Fruit fly (Drosophila melanogaster) whole organism, embryonic: ENCODE measurements around the gene CG11672.

Source experiments
- Asciz ChIP-seq: fragments of 200-800 bp; sonication (Bioruptor generic); optimal IDR thresholded peaks from 2 replicates; lab custom pipeline; 2017; ENCODE audit warnings: missing biosample characterization, mild to moderate bottlenecking, missing genetic modification characterization, missing genetic modification reagents
- B-H2 ChIP-seq: fragments of 200-800 bp; sonication (Bioruptor generic); optimal IDR thresholded peaks from 2 replicates; lab custom pipeline; 2018; ENCODE audit warnings: missing biosample characterization, mild to moderate bottlenecking, missing genetic modification characterization
- CG10431 ChIP-seq: fragments of 200-800 bp; sonication (Bioruptor generic); optimal IDR thresholded peaks from 3 replicates; lab custom pipeline; 2018; ENCODE audit warnings: missing biosample characterization, mild to moderate bottlenecking, missing genetic modification characterization
- CG11085 ChIP-seq: fragments of 200-800 bp; sonication (Bioruptor generic); IDR thresholded peaks from 2 replicates; pipeline ENCODE4 v1.3.6; 2022; ENCODE audit warnings: missing biosample characterization, missing genetic modification characterization
- CG11504 ChIP-seq: fragments of 200-800 bp; sonication (Bioruptor generic); optimal IDR thresholded peaks from 3 replicates; lab custom pipeline; 2019; ENCODE audit warnings: missing biosample characterization, mild to moderate bottlenecking, missing genetic modification characterization, moderate library complexity
- CG11695 ChIP-seq: fragments of 200-800 bp; sonication (Bioruptor generic); IDR thresholded peaks from 3 replicates; pipeline ENCODE4 v1.3.6; 2022; ENCODE audit warnings: missing biosample characterization, missing genetic modification characterization
- CG12071 ChIP-seq: fragments of 200-800 bp; sonication (Bioruptor generic); optimal IDR thresholded peaks from 3 replicates; lab custom pipeline; 2018; ENCODE audit warnings: missing biosample characterization, mild to moderate bottlenecking, missing genetic modification characterization
- CG13296 ChIP-seq: fragments of 200-800 bp; sonication (Bioruptor generic); optimal IDR thresholded peaks from 3 replicates; lab custom pipeline; 2018; ENCODE audit warnings: missing biosample characterization, mild to moderate bottlenecking, missing genetic modification characterization
- CG14667 ChIP-seq: fragments of 200-800 bp; sonication (Bioruptor generic); IDR thresholded peaks from 2 replicates; pipeline ENCODE4 v1.3.6; 2022; ENCODE audit warnings: missing biosample characterization, missing genetic modification characterization
- CG1603 ChIP-seq: fragments of 200-800 bp; sonication (Bioruptor generic); optimal IDR thresholded peaks from 2 replicates; lab custom pipeline; 2019; ENCODE audit warnings: missing biosample characterization, mild to moderate bottlenecking, missing genetic modification characterization, moderate library complexity
- CG17568 ChIP-seq: fragments of 200-800 bp; sonication (Bioruptor generic); optimal IDR thresholded peaks from 2 replicates; lab custom pipeline; 2018; ENCODE audit warnings: missing biosample characterization, mild to moderate bottlenecking, missing genetic modification characterization, moderate library complexity
- CG17802 ChIP-seq: fragments of 200-800 bp; sonication (Bioruptor generic); optimal IDR thresholded peaks from 2 replicates; lab custom pipeline; 2018; ENCODE audit warnings: missing biosample characterization, mild to moderate bottlenecking, missing genetic modification characterization, moderate library complexity
- CG2116 ChIP-seq: fragments of 200-800 bp; sonication (Bioruptor generic); optimal IDR thresholded peaks from 3 replicates; lab custom pipeline; 2018; ENCODE audit warnings: missing biosample characterization, mild to moderate bottlenecking, missing genetic modification characterization
- CG31224 ChIP-seq: fragments of 200-800 bp; sonication (Bioruptor generic); IDR thresholded peaks from 2 replicates; pipeline ENCODE4 v1.3.6; 2022; ENCODE audit warnings: missing biosample characterization, missing genetic modification characterization
- CG32767 ChIP-seq: fragments of 200-800 bp; sonication (Bioruptor generic); IDR thresholded peaks from 2 replicates; pipeline ENCODE4 v1.3.6; 2022; ENCODE audit warnings: missing biosample characterization, missing genetic modification characterization
- CG34422 ChIP-seq: fragments of 200-800 bp; sonication (Bioruptor generic); IDR thresholded peaks from 3 replicates; pipeline ENCODE4 v1.3.6; 2022; ENCODE audit warnings: missing biosample characterization, missing genetic modification characterization
- CG3726 ChIP-seq: fragments of 200-800 bp; sonication (Bioruptor generic); IDR thresholded peaks from 3 replicates; pipeline ENCODE4, ENCODE4 v1.3.6; 2022; ENCODE audit warnings: missing biosample characterization, missing genetic modification characterization
- CG4424 ChIP-seq: fragments of 200-800 bp; sonication (Bioruptor generic); optimal IDR thresholded peaks from 3 replicates; lab custom pipeline; 2016; ENCODE audit warnings: missing biosample characterization, missing genetic modification characterization
- CG4854 ChIP-seq: fragments of 200-800 bp; sonication (Bioruptor generic); optimal IDR thresholded peaks from 2 replicates; lab custom pipeline; 2016; ENCODE audit warnings: missing biosample characterization, missing genetic modification characterization, inconsistent platforms
- CG6854 ChIP-seq: fragments of 200-800 bp; sonication (Bioruptor generic); optimal IDR thresholded peaks from 3 replicates; lab custom pipeline; 2017; ENCODE audit warnings: missing biosample characterization, mild to moderate bottlenecking, missing genetic modification characterization
- CG7786 ChIP-seq: fragments of 200-800 bp; sonication (Bioruptor generic); optimal IDR thresholded peaks from 2 replicates; lab custom pipeline; 2016; ENCODE audit warnings: missing biosample characterization, missing genetic modification characterization
- CG8089 ChIP-seq: fragments of 200-800 bp; sonication (Bioruptor generic); optimal IDR thresholded peaks from 3 replicates; lab custom pipeline; 2016; ENCODE audit warnings: missing biosample characterization, missing genetic modification characterization
- CG9932 ChIP-seq: fragments of 200-800 bp; sonication (Bioruptor generic); IDR thresholded peaks from 2 replicates; pipeline ENCODE4 v1.3.6; 2022; ENCODE audit warnings: missing biosample characterization, missing genetic modification characterization
- D19B ChIP-seq: fragments of 200-800 bp; sonication (Bioruptor generic); optimal IDR thresholded peaks from 2 replicates; lab custom pipeline; 2017; ENCODE audit warnings: missing biosample characterization, mild to moderate bottlenecking, missing genetic modification characterization
- Dll ChIP-seq: fragments of 200-800 bp; sonication (Bioruptor generic); IDR thresholded peaks from 4 replicates; pipeline ENCODE4 v1.3.6; 2022; ENCODE audit warnings: missing biosample characterization, missing genetic modification characterization; ENCODE audit not compliant: partially characterized antibody
- Ets65A ChIP-seq: fragments of 200-800 bp; sonication (Bioruptor generic); peaks from one replicate; lab custom pipeline; 2016; ENCODE audit warnings: missing biosample characterization, missing genetic modification characterization
- Hr39 ChIP-seq: fragments of >200 bp; optimal IDR thresholded peaks from 2 replicates; lab custom pipeline; 2017
- Nf-YA ChIP-seq: fragments of 200-800 bp; sonication (Bioruptor generic); IDR thresholded peaks from 2 replicates; pipeline ENCODE4 v1.3.6; 2022; ENCODE audit warnings: missing biosample characterization, missing genetic modification characterization
- Pdp1 ChIP-seq, 2 experiments: fragments of 200-800 bp; sonication (Bioruptor generic); optimal IDR thresholded peaks; 3 replicates each; lab custom pipeline; 2016; ENCODE audit warnings: missing biosample characterization in 2 of 2, missing genetic modification characterization in 2 of 2, mild to moderate bottlenecking in 1 of 2, moderate library complexity in 1 of 2
- Ptx1 ChIP-seq: fragments of 200-800 bp; sonication (Bioruptor generic); IDR thresholded peaks from 2 replicates; pipeline ENCODE4 v1.3.6; 2022; ENCODE audit warnings: missing biosample characterization, missing genetic modification characterization
- Side ChIP-seq: fragments of 200-800 bp; sonication (Bioruptor generic); optimal IDR thresholded peaks from 2 replicates; lab custom pipeline; 2016; ENCODE audit warnings: missing biosample characterization, missing genetic modification characterization
- Trl ChIP-seq, 3 experiments: fragments of >200 bp in 2 of 3; fragments of 200-800 bp in 1 of 3; sonication (Bioruptor generic) in 1 of 3; optimal IDR thresholded peaks; 2 replicates in 1 of 3; 3 replicates in 2 of 3; lab custom pipeline; 2016 to 2017; ENCODE audit warnings: missing biosample characterization in 1 of 3, missing genetic modification characterization in 1 of 3
- al ChIP-seq: fragments of 200-800 bp; sonication (Bioruptor generic); IDR thresholded peaks from 2 replicates; pipeline ENCODE4 v1.3.6; 2022; ENCODE audit warnings: missing biosample characterization, missing genetic modification characterization
- ara ChIP-seq: fragments of 200-800 bp; sonication (Bioruptor generic); IDR thresholded peaks from 2 replicates; pipeline ENCODE4 v1.3.6; 2022; ENCODE audit warnings: missing biosample characterization, missing genetic modification characterization
- bsh ChIP-seq, 2 experiments: fragments of 200-800 bp; sonication (Bioruptor generic); optimal IDR thresholded peaks; 2 replicates each; lab custom pipeline; 2017 to 2018; ENCODE audit warnings: mild to moderate bottlenecking in 2 of 2, missing biosample characterization in 2 of 2, missing genetic modification characterization in 2 of 2, moderate library complexity in 1 of 2
- cato ChIP-seq: fragments of 200-800 bp; sonication (Bioruptor generic); optimal IDR thresholded peaks from 2 replicates; lab custom pipeline; 2016; ENCODE audit warnings: missing biosample characterization, missing genetic modification characterization, borderline replicate concordance
- dan ChIP-seq: fragments of 200-800 bp; sonication (Bioruptor generic); IDR thresholded peaks from 2 replicates; pipeline ENCODE4 v1.3.6; 2022; ENCODE audit warnings: missing biosample characterization, missing genetic modification characterization
- disco-r ChIP-seq: fragments of 200-800 bp; sonication (Bioruptor generic); optimal IDR thresholded peaks from 2 replicates; lab custom pipeline; 2016; ENCODE audit warnings: missing biosample characterization, missing genetic modification characterization
- eyg ChIP-seq: fragments of 200-800 bp; sonication (Bioruptor generic); optimal IDR thresholded peaks from 3 replicates; lab custom pipeline; 2016; ENCODE audit warnings: missing biosample characterization, missing genetic modification characterization
- kay ChIP-seq: fragments of 200-800 bp; sonication (Bioruptor generic); optimal IDR thresholded peaks from 2 replicates; lab custom pipeline; 2016; ENCODE audit warnings: missing biosample characterization, missing genetic modification characterization
- nom ChIP-seq: fragments of 200-800 bp; sonication (Bioruptor generic); optimal IDR thresholded peaks from 2 replicates; lab custom pipeline; 2017; ENCODE audit warnings: missing biosample characterization, missing genetic modification characterization, mild to moderate bottlenecking, moderate library complexity, missing genetic modification reagents
- org-1 ChIP-seq: fragments of 200-800 bp; sonication (Bioruptor generic); optimal IDR thresholded peaks from 2 replicates; lab custom pipeline; 2017; ENCODE audit warnings: missing biosample characterization, missing genetic modification characterization
- pita ChIP-seq: fragments of 200-800 bp; sonication (Bioruptor generic); optimal IDR thresholded peaks from 2 replicates; lab custom pipeline; 2017; ENCODE audit warnings: missing biosample characterization, mild to moderate bottlenecking, missing genetic modification characterization
- pros ChIP-seq: fragments of 200-800 bp; sonication (Bioruptor generic); optimal IDR thresholded peaks from 3 replicates; lab custom pipeline; 2019; ENCODE audit warnings: missing biosample characterization, mild to moderate bottlenecking, missing genetic modification characterization, moderate library complexity
- rib ChIP-seq: fragments of 200-800 bp; sonication (Bioruptor generic); IDR thresholded peaks from 2 replicates; pipeline ENCODE4 v1.3.6; 2022; ENCODE audit warnings: missing biosample characterization, missing genetic modification characterization
- row ChIP-seq: fragments of 200-800 bp; sonication (Bioruptor generic); IDR thresholded peaks from 3 replicates; pipeline ENCODE4 v1.3.6; 2022; ENCODE audit warnings: missing biosample characterization, missing genetic modification characterization
- sens ChIP-seq: fragments of 200-800 bp; sonication (Bioruptor generic); peaks from one replicate; lab custom pipeline; 2016; ENCODE audit warnings: missing biosample characterization, missing genetic modification characterization
- seq ChIP-seq: fragments of 200-800 bp; sonication (Bioruptor generic); IDR thresholded peaks from 2 replicates; pipeline ENCODE4 v1.3.6; 2022; ENCODE audit warnings: missing biosample characterization, missing genetic modification characterization
- slp2 ChIP-seq: fragments of 200-800 bp; sonication (Bioruptor generic); optimal IDR thresholded peaks from 2 replicates; lab custom pipeline; 2016; ENCODE audit warnings: missing biosample characterization, missing genetic modification characterization
- unpg ChIP-seq: fragments of 200-800 bp; sonication (Bioruptor generic); optimal IDR thresholded peaks from 3 replicates; lab custom pipeline; 2018; ENCODE audit warnings: missing biosample characterization, mild to moderate bottlenecking, missing genetic modification characterization, moderate library complexity
- wdn ChIP-seq: fragments of 200-800 bp; sonication (Bioruptor generic); IDR thresholded peaks from 2 replicates; pipeline ENCODE4 v1.3.6; 2022; ENCODE audit warnings: missing biosample characterization, missing genetic modification characterization
- zfh2 ChIP-seq: fragments of 200-800 bp; sonication (Bioruptor generic); optimal IDR thresholded peaks from 2 replicates; lab custom pipeline; 2016; ENCODE audit warnings: missing biosample characterization, missing genetic modification characterization

CG11672 gene

DNA sequence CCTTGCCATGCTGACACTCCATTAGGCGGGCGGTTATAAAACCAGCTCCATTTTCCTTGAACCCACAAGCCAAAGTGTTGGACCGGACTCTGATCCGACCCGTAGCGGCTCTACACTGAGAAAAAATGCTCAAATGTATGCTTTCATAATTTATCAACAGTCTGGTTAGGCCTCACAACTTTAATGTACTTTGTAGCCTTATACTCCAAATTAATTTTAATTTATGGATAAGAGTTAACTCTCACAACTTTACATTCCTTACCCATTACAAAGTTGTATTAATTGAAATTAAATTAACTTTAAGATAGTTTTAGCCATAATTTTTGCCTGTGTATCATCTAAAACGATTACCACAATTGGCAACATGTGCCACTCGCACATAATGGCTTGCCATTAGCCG is 34.3 kb downstream of the CG11672 start (continued):
- peak; percentile 11 for TF ChIP-seq CG1603 (tag; lab: Kevin White, UChicago)
- peak; percentile 39 for TF ChIP-seq sens (GFP tag; lab: Kevin White, UChicago)
- peak; percentile 42; the same call in 1 of the 3 replicates for TF ChIP-seq CG11695 (GFP tag; lab: Robert Waterston, UW)
- peak; percentile 4 for TF ChIP-seq CG6854 (GFP tag; lab: Kevin White, UChicago)
- TF ChIP-seq bsh (GFP tag; optimal IDR thresholded peaks at IDR 0.05; lab: Kevin White, UChicago), result peak in 1 of 2 experiments; percentile 9
- TF ChIP-seq pros (GFP tag; lab: Kevin White, UChicago), result no peak
- TF ChIP-seq al (GFP tag; lab: Robert Waterston, UW), result 0 out of 2 replicates have a peak, but pooled peaks have one; percentile 4
- TF ChIP-seq CG3726, result no peak
- no peak for TF ChIP-seq Trl (optimal IDR thresholded peaks at IDR 0.05; lab: Kevin White, UChicago)
- TF ChIP-seq Trl (GFP tag; optimal IDR thresholded peaks at IDR 0.05; lab: Kevin White, UChicago), result no peak
- peak; percentile 11 for TF ChIP-seq org-1 (GFP tag; lab: Kevin White, UChicago)
- TF ChIP-seq CG32767, result no peak
- no peak for TF ChIP-seq Ptx1 (GFP tag; lab: Robert Waterston, UW)
- no peak for TF ChIP-seq wdn (GFP tag; lab: Robert Waterston, UW)
- TF ChIP-seq nom (GFP tag; lab: Kevin White, UChicago), result no peak
- no peak for TF ChIP-seq cato (GFP tag; lab: Kevin White, UChicago)
- no peak for TF ChIP-seq Nf-YA
- TF ChIP-seq disco-r (GFP tag; lab: Kevin White, UChicago), result no peak
- no peak for TF ChIP-seq pita
- TF ChIP-seq CG12071, result peak; percentile 22
- no peak for TF ChIP-seq D19B (GFP tag; lab: Kevin White, UChicago)
- TF ChIP-seq Hr39 (lab: Kevin White, UChicago), result no peak
- TF ChIP-seq CG2116 (GFP tag; lab: Kevin White, UChicago), result no peak
- TF ChIP-seq CG8089, result no peak
- no peak for TF ChIP-seq slp2 (GFP tag; lab: Kevin White, UChicago)
- TF ChIP-seq zfh2 (GFP tag; lab: Kevin White, UChicago), result peak; percentile 21
- no peak for TF ChIP-seq dan (GFP tag; lab: Robert Waterston, UW)
- no peak for TF ChIP-seq CG34422
- TF ChIP-seq Pdp1 (GFP tag; optimal IDR thresholded peaks at IDR 0.05; lab: Kevin White, UChicago), result peak in 1 of 2 experiments; percentile 21
- no peak for TF ChIP-seq CG17568 (GFP tag; lab: Kevin White, UChicago)
- no peak for TF ChIP-seq CG17802 (tag; lab: Kevin White, UChicago)
- peak; percentile 37; the same call in 2 of the 3 replicates for TF ChIP-seq row (GFP tag; lab: Robert Waterston, UW)
- TF ChIP-seq B-H2 (GFP tag; lab: Kevin White, UChicago), result no peak
- no peak for TF ChIP-seq Side
- TF ChIP-seq CG13296 (GFP tag; lab: Kevin White, UChicago), result peak; percentile 34
- peak; percentile 53 for TF ChIP-seq unpg (GFP tag; lab: Kevin White, UChicago)
- TF ChIP-seq Dll, result no peak
- no peak for TF ChIP-seq CG11085 (GFP tag; lab: Robert Waterston, UW)
- no peak for TF ChIP-seq CG31224
- no peak for TF ChIP-seq rib
- no peak for TF ChIP-seq CG14667 (GFP tag; lab: Robert Waterston, UW)
- TF ChIP-seq CG7786, result no peak
- TF ChIP-seq Ets65A, result peak; percentile 86
- TF ChIP-seq eyg (GFP tag; lab: Kevin White, UChicago), result no peak
- no peak for TF ChIP-seq ara (GFP tag; lab: Robert Waterston, UW)
- TF ChIP-seq CG11504 (tag; lab: Kevin White, UChicago), result peak; percentile 59
- no peak for TF ChIP-seq kay (GFP tag; lab: Kevin White, UChicago)
- no peak for TF ChIP-seq CG4854 (GFP tag; lab: Kevin White, UChicago)
- TF ChIP-seq Asciz (GFP tag; lab: Kevin White, UChicago), result no peak
- TF ChIP-seq CG9932 (GFP tag; lab: Robert Waterston, UW), result peak; percentile 17; the same call in 1 of the 2 replicates
- no peak for TF ChIP-seq seq
- TF ChIP-seq CG10431 (GFP tag; lab: Kevin White, UChicago), result no peak
- no peak for TF ChIP-seq CG4424 (GFP tag; lab: Kevin White, UChicago)
